Worm (Caenorhabditis elegans) whole organism, L2 larva: ENCODE data around the gene cyp-33C7.

Source experiments
- aly-2 ChIP-seq: fragments of 150-350 bp; optimal IDR thresholded peaks from 2 replicates; lab custom pipeline; 2014; ENCODE audit warnings: missing biosample characterization, missing genetic modification characterization
- ama-1 ChIP-seq: fragments of 150-350 bp; optimal IDR thresholded peaks from 2 replicates; lab custom pipeline; 2018; ENCODE audit warnings: inconsistent platforms
- blmp-1 ChIP-seq: sonication (generic microtip); optimal IDR thresholded peaks from 2 replicates; lab custom pipeline; 2017; ENCODE audit warnings: missing genetic modification characterization, mild to moderate bottlenecking, missing compliant biosample characterization, antibody characterized with exemption, moderate library complexity; ENCODE audit not compliant: insufficient read depth
- ceh-82 ChIP-seq: fragments of 150-350 bp; optimal IDR thresholded peaks from 2 replicates; lab custom pipeline; 2014; ENCODE audit warnings: missing biosample characterization, missing genetic modification characterization
- egl-27 ChIP-seq: sonication (generic microtip); optimal IDR thresholded peaks from 3 replicates; lab custom pipeline; 2017; ENCODE audit warnings: missing biosample characterization, missing genetic modification reagents, missing genetic modification characterization
- elt-3 ChIP-seq: sonication (generic microtip); optimal IDR thresholded peaks from 2 replicates; lab custom pipeline; 2017; ENCODE audit warnings: missing biosample characterization, missing genetic modification characterization
- nhr-12 ChIP-seq: fragments of 150-350 bp; optimal IDR thresholded peaks from 2 replicates; lab custom pipeline; 2014; ENCODE audit warnings: missing biosample characterization, missing genetic modification characterization
- peb-1 ChIP-seq: fragments of 150-350 bp; optimal IDR thresholded peaks from 2 replicates; lab custom pipeline; 2014; ENCODE audit warnings: missing biosample characterization, missing genetic modification characterization
- skn-1 ChIP-seq: sonication (generic microtip); optimal IDR thresholded peaks from 2 replicates; lab custom pipeline; 2017; ENCODE audit warnings: missing biosample characterization, missing genetic modification characterization
- sma-3 ChIP-seq: sonication (generic microtip); optimal IDR thresholded peaks from 2 replicates; lab custom pipeline; 2016; ENCODE audit warnings: missing genetic modification reagents, missing genetic modification characterization, missing compliant biosample characterization
- ztf-11 ChIP-seq: sonication (generic microtip); optimal IDR thresholded peaks from 2 replicates; lab custom pipeline; 2017; ENCODE audit warnings: missing biosample characterization, missing genetic modification characterization
- ztf-4 ChIP-seq: fragments of 150-350 bp; optimal IDR thresholded peaks from 2 replicates; lab custom pipeline; 2014; ENCODE audit warnings: missing biosample characterization, missing genetic modification characterization

DNA sequence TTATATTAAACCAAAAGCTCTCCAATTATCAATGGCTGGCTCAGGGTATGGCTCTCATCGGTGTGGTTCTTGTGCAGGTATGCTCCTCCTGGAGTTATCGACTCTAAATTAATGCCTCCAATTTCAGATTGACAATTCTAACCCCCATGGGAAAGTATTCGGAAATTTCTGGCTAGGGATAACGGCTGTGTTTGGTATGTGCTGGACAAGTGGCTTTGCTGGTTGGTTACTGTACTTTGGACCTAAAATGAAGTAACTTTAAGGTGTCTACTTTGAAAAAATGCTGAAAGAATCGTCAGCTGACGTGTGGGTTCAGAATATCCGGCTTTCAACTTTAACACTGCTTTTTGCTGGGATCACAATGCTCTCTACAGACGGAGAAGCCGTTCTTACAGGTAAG lies 33.4 kb upstream of the cyp-33C7 start:
- no peak for TF ChIP-seq peb-1 (tag; lab: Kevin White, UChicago)
- TF ChIP-seq nhr-12 (tag; lab: Kevin White, UChicago) = no peak
- no peak for TF ChIP-seq ceh-82 (tag; lab: Kevin White, UChicago)
- no peak for TF ChIP-seq blmp-1
- TF ChIP-seq ztf-4 (tag; lab: Kevin White, UChicago) = no peak
- no peak for TF ChIP-seq elt-3 (tag; lab: Kevin White, UChicago)
- no peak for TF ChIP-seq ztf-11
- TF ChIP-seq skn-1 (tag; lab: Kevin White, UChicago) = no peak
- TF ChIP-seq sma-3 (GFP tag; lab: Kevin White, UChicago) = no peak
- no peak for TF ChIP-seq egl-27 (tag; lab: Kevin White, UChicago)
- TF ChIP-seq ama-1 (lab: Kevin White, UChicago) = no peak
- no peak for TF ChIP-seq aly-2 (tag; lab: Kevin White, UChicago)
